Fruit fly (Drosophila melanogaster) whole organism, pupa: ENCODE data around the gene BG642312.

Experiments
- CG10348 ChIP-seq: fragments of 200-800 bp; sonication (Bioruptor generic); IDR thresholded peaks from 2 replicates; pipeline ENCODE4 v1.3.6; 2022; ENCODE audit warnings: missing biosample characterization, missing genetic modification characterization
- CG13204 ChIP-seq: fragments of 200-800 bp; sonication (Bioruptor generic); optimal IDR thresholded peaks from 2 replicates; lab custom pipeline; 2018; ENCODE audit warnings: missing biosample characterization, mild to moderate bottlenecking, missing genetic modification characterization, moderate library complexity
- CG14655 ChIP-seq: fragments of 200-800 bp; sonication (Bioruptor generic); optimal IDR thresholded peaks from 3 replicates; lab custom pipeline; 2017; ENCODE audit warnings: mild to moderate bottlenecking, missing biosample characterization, missing genetic modification reagents, missing genetic modification characterization
- CG15710 ChIP-seq: fragments of 200-800 bp; sonication (Bioruptor generic); optimal IDR thresholded peaks from 2 replicates; lab custom pipeline; 2018; ENCODE audit warnings: missing biosample characterization, mild to moderate bottlenecking, missing genetic modification characterization, moderate library complexity
- CG17806 ChIP-seq: fragments of 200-800 bp; sonication (Bioruptor generic); optimal IDR thresholded peaks from 2 replicates; lab custom pipeline; 2018; ENCODE audit warnings: missing biosample characterization, mild to moderate bottlenecking, missing genetic modification characterization, moderate library complexity
- CG32121 ChIP-seq: fragments of 200-800 bp; sonication (Bioruptor generic); IDR thresholded peaks from 2 replicates; pipeline ENCODE4 v1.3.6; 2022; ENCODE audit warnings: missing biosample characterization, missing genetic modification characterization
- CG4496 ChIP-seq: fragments of 200-800 bp; sonication (Bioruptor generic); IDR thresholded peaks from 3 replicates; pipeline ENCODE4 v1.3.6; 2022; ENCODE audit warnings: missing biosample characterization, missing genetic modification characterization
- EcR ChIP-seq: fragments of 200-800 bp; sonication (Bioruptor generic); optimal IDR thresholded peaks from 3 replicates; lab custom pipeline; 2019; ENCODE audit warnings: missing biosample characterization, missing genetic modification characterization, mild to moderate bottlenecking, moderate library complexity, missing genetic modification reagents
- Ets98B ChIP-seq: fragments of 200-800 bp; sonication (Bioruptor generic); IDR thresholded peaks from 2 replicates; pipeline ENCODE4 v1.3.6; 2022; ENCODE audit warnings: missing biosample characterization, missing genetic modification characterization
- Pif1B ChIP-seq: fragments of 200-800 bp; sonication (Bioruptor generic); optimal IDR thresholded peaks from 3 replicates; lab custom pipeline; 2016; ENCODE audit warnings: missing biosample characterization, missing genetic modification characterization
- Snoo ChIP-seq: fragments of 200-800 bp; sonication (Bioruptor generic); optimal IDR thresholded peaks from 3 replicates; lab custom pipeline; 2017; ENCODE audit warnings: missing biosample characterization, mild to moderate bottlenecking, missing genetic modification characterization, inconsistent platforms
- gl ChIP-seq: fragments of 200-800 bp; sonication (Bioruptor generic); optimal IDR thresholded peaks from 2 replicates; lab custom pipeline; 2018; ENCODE audit warnings: missing biosample characterization, mild to moderate bottlenecking, missing genetic modification characterization

DNA sequence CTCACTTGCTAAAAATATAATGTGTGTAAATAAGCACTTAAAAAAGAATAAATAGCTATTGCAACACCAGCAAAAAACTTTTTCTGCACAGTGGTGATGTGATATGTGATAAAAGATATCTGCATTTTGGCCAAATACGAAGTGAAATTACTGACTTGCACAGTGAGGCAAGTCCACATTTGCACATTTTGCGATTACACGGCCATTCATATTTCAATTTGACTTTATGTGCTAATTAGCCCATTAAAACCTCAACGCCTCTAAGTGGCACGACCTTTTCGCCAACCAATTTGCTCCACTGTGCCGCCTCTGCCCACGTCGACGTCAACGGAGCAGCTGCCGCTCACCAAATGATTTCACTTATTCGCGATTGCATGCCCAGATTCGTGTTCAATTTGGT is 13.0 kb downstream of the BG642312 start, which contains the start of gene CG33946:
- TF ChIP-seq CG15710 (no peak), Snoo (tag; lab: Kevin White, UChicago) (peak; percentile 66), CG17806 (tag; lab: Kevin White, UChicago) (peak; percentile 35), EcR (GFP tag; lab: Kevin White, UChicago) (no peak), CG13204 (GFP tag; lab: Kevin White, UChicago) (no peak), Pif1B (no peak), CG10348 (GFP tag; lab: Robert Waterston, UW) (peak; percentile 57; the same call in 1 of the 2 replicates), CG14655 (GFP tag; lab: Kevin White, UChicago) (peak; percentile 70), gl (tag; lab: Kevin White, UChicago) (no peak), CG32121 (GFP tag; lab: Robert Waterston, UW) (peak; percentile 76), CG4496 (peak; percentile 86), Ets98B (GFP tag; lab: Robert Waterston, UW) (peak; percentile 55)
